Fruit fly (Drosophila melanogaster) whole organism, embryonic: ENCODE results near the gene CG18269.

Experiments
- BEAF-32 ChIP-seq: fragments of 200-800 bp; sonication (Bioruptor generic); optimal IDR thresholded peaks from 3 replicates; lab custom pipeline; 2017; ENCODE audit warnings: missing biosample characterization, missing genetic modification characterization, mild to moderate bottlenecking, moderate library complexity, missing genetic modification reagents
- CG10209 ChIP-seq: fragments of 200-800 bp; sonication (Bioruptor generic); optimal IDR thresholded peaks from 3 replicates; lab custom pipeline; 2017; ENCODE audit warnings: missing biosample characterization, mild to moderate bottlenecking, missing genetic modification characterization, missing genetic modification reagents
- CG1024 ChIP-seq: fragments of 200-800 bp; sonication (Bioruptor generic); IDR thresholded peaks from 2 replicates; pipeline ENCODE4 v1.3.6; 2022; ENCODE audit warnings: missing biosample characterization, missing genetic modification characterization
- CG10565 ChIP-seq: fragments of 200-800 bp; sonication (Bioruptor generic); optimal IDR thresholded peaks from 3 replicates; lab custom pipeline; 2016; ENCODE audit warnings: missing biosample characterization, mild to moderate bottlenecking, missing genetic modification characterization
- CG11696 ChIP-seq: fragments of 200-800 bp; sonication (Bioruptor generic); IDR thresholded peaks from 2 replicates; pipeline ENCODE4 v1.3.6; 2022; ENCODE audit warnings: missing biosample characterization, missing genetic modification characterization
- CG11723 ChIP-seq: fragments of 200-800 bp; sonication (Bioruptor generic); optimal IDR thresholded peaks from 2 replicates; lab custom pipeline; 2017; ENCODE audit warnings: missing biosample characterization, mild to moderate bottlenecking, missing genetic modification characterization
- CG12744 ChIP-seq: fragments of 200-800 bp; sonication (Bioruptor generic); optimal IDR thresholded peaks from 2 replicates; lab custom pipeline; 2016; ENCODE audit warnings: missing biosample characterization, missing genetic modification characterization
- CG13287 ChIP-seq: fragments of 200-800 bp; sonication (Bioruptor generic); IDR thresholded peaks from 2 replicates; pipeline ENCODE4 v1.3.6; 2022; ENCODE audit warnings: missing biosample characterization, missing genetic modification characterization; ENCODE audit not compliant: partially characterized antibody
- CG17359 ChIP-seq: fragments of 200-800 bp; sonication (Bioruptor generic); optimal IDR thresholded peaks from 3 replicates; lab custom pipeline; 2018; ENCODE audit warnings: missing biosample characterization, mild to moderate bottlenecking, missing genetic modification characterization, moderate library complexity
- CG17829 ChIP-seq: fragments of 200-800 bp; optimal IDR thresholded peaks from 2 replicates; lab custom pipeline; 2019; ENCODE audit warnings: missing biosample characterization, mild to moderate bottlenecking, missing genetic modification characterization, moderate library complexity
- CG6254 ChIP-seq: fragments of 200-800 bp; sonication (Bioruptor generic); optimal IDR thresholded peaks from 3 replicates; lab custom pipeline; 2017; ENCODE audit warnings: mild to moderate bottlenecking, missing biosample characterization, missing genetic modification reagents, missing genetic modification characterization
- CG9797 ChIP-seq: fragments of 200-800 bp; sonication (Bioruptor generic); optimal IDR thresholded peaks from 3 replicates; lab custom pipeline; 2018; ENCODE audit warnings: missing biosample characterization, mild to moderate bottlenecking, missing genetic modification characterization
- Dfd ChIP-seq, 2 experiments: fragments of >200 bp; optimal IDR thresholded peaks; 2 replicates each; lab custom pipeline; 2017; ENCODE audit warnings: missing biosample characterization in 2 of 2, missing genetic modification characterization in 2 of 2
- Dp ChIP-seq: fragments of 200-800 bp; sonication (Bioruptor generic); optimal IDR thresholded peaks from 2 replicates; lab custom pipeline; 2018; ENCODE audit warnings: missing biosample characterization, mild to moderate bottlenecking, missing genetic modification characterization, moderate library complexity
- Dref ChIP-seq: fragments of 200-800 bp; sonication (Bioruptor generic); IDR thresholded peaks from 2 replicates; pipeline ENCODE4 v1.3.6; 2022; ENCODE audit warnings: missing biosample characterization, missing genetic modification characterization
- E2f2 ChIP-seq: fragments of 200-800 bp; sonication (Bioruptor generic); IDR thresholded peaks from 2 replicates; pipeline ENCODE4 v1.3.6; 2022; ENCODE audit warnings: missing biosample characterization, missing genetic modification characterization
- Hmx ChIP-seq: fragments of 200-800 bp; sonication (Bioruptor generic); optimal IDR thresholded peaks from 2 replicates; lab custom pipeline; 2016; ENCODE audit warnings: missing biosample characterization, missing genetic modification characterization
- Nf-YB ChIP-seq: fragments of 200-800 bp; sonication (Bioruptor generic); optimal IDR thresholded peaks from 3 replicates; lab custom pipeline; 2019; ENCODE audit warnings: missing biosample characterization, mild to moderate bottlenecking, missing genetic modification characterization, moderate library complexity
- Nf-YC ChIP-seq: fragments of 200-800 bp; optimal IDR thresholded peaks from 3 replicates; lab custom pipeline; 2019; ENCODE audit warnings: missing biosample characterization, mild to moderate bottlenecking, missing genetic modification characterization, moderate library complexity
- Ptx1 ChIP-seq: fragments of 200-800 bp; sonication (Bioruptor generic); IDR thresholded peaks from 2 replicates; pipeline ENCODE4 v1.3.6; 2022; ENCODE audit warnings: missing biosample characterization, missing genetic modification characterization
- abd-A ChIP-seq: fragments of 200-800 bp; sonication (Bioruptor generic); optimal IDR thresholded peaks from 3 replicates; lab custom pipeline; 2019; ENCODE audit warnings: missing biosample characterization, mild to moderate bottlenecking, missing genetic modification characterization, moderate library complexity
- btn ChIP-seq: fragments of 200-800 bp; sonication (Bioruptor generic); optimal IDR thresholded peaks from 2 replicates; lab custom pipeline; 2016; ENCODE audit warnings: missing biosample characterization, missing genetic modification characterization
- ewg ChIP-seq: fragments of 200-800 bp; sonication (Bioruptor generic); optimal IDR thresholded peaks from 3 replicates; lab custom pipeline; 2017; ENCODE audit warnings: mild to moderate bottlenecking, missing biosample characterization, missing genetic modification reagents, missing genetic modification characterization
- gsb-n ChIP-seq: fragments of 200-800 bp; sonication (Bioruptor generic); optimal IDR thresholded peaks from 3 replicates; lab custom pipeline; 2018; ENCODE audit warnings: missing biosample characterization, mild to moderate bottlenecking, missing genetic modification characterization
- lab ChIP-seq: fragments of 200-800 bp; sonication (Bioruptor generic); optimal IDR thresholded peaks from 3 replicates; lab custom pipeline; 2017; ENCODE audit warnings: missing biosample characterization, missing genetic modification characterization, mild to moderate bottlenecking, moderate library complexity, missing genetic modification reagents
- luna ChIP-seq: fragments of 200-800 bp; sonication (Bioruptor generic); optimal IDR thresholded peaks from 2 replicates; lab custom pipeline; 2016; ENCODE audit warnings: missing biosample characterization, missing genetic modification characterization
- sens ChIP-seq: fragments of 200-800 bp; sonication (Bioruptor generic); peaks from one replicate; lab custom pipeline; 2016; ENCODE audit warnings: missing biosample characterization, missing genetic modification characterization
- sisA ChIP-seq: fragments of 200-800 bp; sonication (Bioruptor generic); IDR thresholded peaks from 2 replicates; pipeline ENCODE4 v1.3.6; 2022; ENCODE audit warnings: missing biosample characterization, missing genetic modification characterization
- tin ChIP-seq: fragments of 200-800 bp; sonication (Bioruptor generic); optimal IDR thresholded peaks from 3 replicates; lab custom pipeline; 2016; ENCODE audit warnings: missing biosample characterization, missing genetic modification characterization
- usp ChIP-seq: fragments of >200 bp; optimal IDR thresholded peaks from 2 replicates; lab custom pipeline; 2017; ENCODE audit warnings: missing biosample characterization, missing genetic modification characterization
- wdn ChIP-seq: fragments of 200-800 bp; sonication (Bioruptor generic); IDR thresholded peaks from 2 replicates; pipeline ENCODE4 v1.3.6; 2022; ENCODE audit warnings: missing biosample characterization, missing genetic modification characterization
- z ChIP-seq: fragments of 200-800 bp; sonication (Bioruptor generic); IDR thresholded peaks from 3 replicates; pipeline ENCODE4 v1.3.6; 2022; ENCODE audit warnings: missing biosample characterization, missing genetic modification characterization
- zen ChIP-seq: fragments of 200-800 bp; sonication (Bioruptor generic); optimal IDR thresholded peaks from 3 replicates; lab custom pipeline; 2018; ENCODE audit warnings: missing biosample characterization, mild to moderate bottlenecking, missing genetic modification characterization, moderate library complexity

Gene CG18269

dm6 chr2L:5507082-5507481 lies 44.6 kb upstream of the CG18269 start:
- TF ChIP-seq tin (GFP tag; lab: Kevin White, UChicago): no peak
- no peak for TF ChIP-seq wdn (GFP tag; lab: Robert Waterston, UW)
- no peak for TF ChIP-seq Hmx (GFP tag; lab: Kevin White, UChicago)
- TF ChIP-seq CG12744 (GFP tag; lab: Kevin White, UChicago): no peak
- no peak for TF ChIP-seq CG11696
- no peak for TF ChIP-seq CG10209
- no peak for TF ChIP-seq CG9797 (GFP tag; lab: Kevin White, UChicago)
- TF ChIP-seq zen (tag; lab: Kevin White, UChicago): no peak
- TF ChIP-seq, all 482 proteins: peak for 0

dm6 chr2L:5507823-5508438 lies 43.7 kb upstream of the CG18269 start:
- TF ChIP-seq luna: no peak
- TF ChIP-seq ewg: peak; percentile 30
- TF ChIP-seq sens (GFP tag; lab: Kevin White, UChicago): peak; percentile 69
- peak; percentile 60 for TF ChIP-seq Nf-YB
- peak; percentile 38 for TF ChIP-seq gsb-n
- TF ChIP-seq CG1024 (GFP tag; lab: Robert Waterston, UW): no peak
- TF ChIP-seq sisA (GFP tag; lab: Robert Waterston, UW): 0 out of 2 replicates have a peak, but pooled peaks have one; percentile 20
- TF ChIP-seq Nf-YC (tag; lab: Kevin White, UChicago): peak; percentile 59
- 0 out of 2 replicates have a peak, but pooled peaks have one; percentile 12 for TF ChIP-seq Ptx1 (GFP tag; lab: Robert Waterston, UW)

- TF ChIP-seq ewg (peak; percentile 61), Nf-YC (tag; lab: Kevin White, UChicago) (peak; percentile 74), CG10565 (no peak), btn (no peak), Dfd (GFP tag; optimal IDR thresholded peaks at IDR 0.05; lab: Kevin White, UChicago) (no peak), CG17359 (no peak), CG6254 (GFP tag; lab: Kevin White, UChicago) (no peak), abd-A (tag; lab: Kevin White, UChicago) (peak; percentile 73), z (GFP tag; lab: Robert Waterston, UW) (peak; percentile 54; the same call in 1 of the 3 replicates), Nf-YB (peak; percentile 43)
These were observed 36.7 kb upstream of the CG18269 start for dm6 chr2L:5514946-5515345.

- TF ChIP-seq sens (GFP tag; lab: Kevin White, UChicago): peak; percentile 50
- no peak for TF ChIP-seq lab (GFP tag; lab: Kevin White, UChicago)
- TF ChIP-seq Dref: peak; percentile 53
- peak; percentile 45 for TF ChIP-seq Dp (GFP tag; lab: Kevin White, UChicago)
- TF ChIP-seq usp (GFP tag; lab: Kevin White, UChicago): no peak
- no peak for TF ChIP-seq CG17829 (tag; lab: Kevin White, UChicago)
- no peak for TF ChIP-seq CG11723 (GFP tag; lab: Kevin White, UChicago)
- TF ChIP-seq E2f2: peak; percentile 59
- TF ChIP-seq BEAF-32 (GFP tag; lab: Kevin White, UChicago): peak; percentile 6
- TF ChIP-seq CG13287: peak; percentile 25; the same call in 1 of the 2 replicates
These were observed 34.2 kb upstream of the CG18269 start, which contains the start of gene CG14020 for dm6 chr2L:5517393-5517792. Gene CG14020 (plus strand): TSS chr2L:5517737.
